Worm (Caenorhabditis elegans) whole organism, L3 larva: ENCODE results near the gene F58B4.5.

Source experiments
- elt-1 ChIP-seq: fragments of 150-350 bp; optimal IDR thresholded peaks from 2 replicates; lab custom pipeline; 2014; ENCODE audit warnings: missing biosample characterization, missing genetic modification characterization
- nhr-11 ChIP-seq: fragments of 150-350 bp; optimal IDR thresholded peaks from 2 replicates; lab custom pipeline; 2014; ENCODE audit warnings: missing biosample characterization, missing genetic modification characterization

DNA sequence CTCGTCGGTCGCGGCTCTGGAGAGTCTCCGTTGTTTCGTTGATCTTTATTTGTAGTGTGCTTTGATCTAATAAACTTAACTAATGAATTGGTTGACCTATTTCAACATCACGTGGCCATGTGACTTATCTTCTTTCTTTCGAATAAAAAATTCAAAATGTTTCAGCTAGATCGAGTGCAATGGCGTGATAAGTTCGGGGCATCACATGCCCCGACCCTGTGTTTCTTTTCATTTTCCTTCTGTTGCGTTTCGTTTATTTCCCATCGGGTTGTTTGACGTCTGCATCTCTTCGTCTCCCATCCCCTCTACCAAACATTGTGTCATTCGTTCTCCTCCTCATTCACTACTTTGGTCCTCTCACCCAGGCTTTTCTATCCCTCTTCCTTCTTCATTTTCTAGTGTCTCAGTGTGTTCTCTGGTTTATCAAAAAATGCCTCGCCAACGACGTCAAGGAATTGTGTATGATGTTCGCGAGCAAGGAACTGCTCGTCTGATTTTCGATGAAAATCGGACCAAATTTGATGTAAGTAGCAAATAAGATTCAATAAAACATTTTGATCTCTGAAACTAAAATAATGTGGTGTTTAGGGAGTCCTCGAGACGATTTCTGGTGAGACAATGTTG lies 19.3 kb downstream of the F58B4.5 start, which contains the start of gene F17C11.4:
- TF ChIP-seq nhr-11 (peak; percentile 47), elt-1 (no peak)
